Worm (Caenorhabditis elegans) whole organism, late embryonic: ENCODE results near the gene F56B3.2.
A peak's percentile ranks its signal among the peaks of the same experiment; 100 is the strongest.

Experiments used
- C08G9.2 ChIP-seq: sonication (generic microtip); optimal IDR thresholded peaks from 2 replicates; lab custom pipeline; 2016; ENCODE audit warnings: mild to moderate bottlenecking, missing genetic modification characterization, moderate library complexity, missing compliant biosample characterization
- C38D4.7 ChIP-seq: fragments of 200-800 bp; sonication (Bioruptor generic); optimal IDR thresholded peaks from 2 replicates; lab custom pipeline; 2018; ENCODE audit warnings: mild to moderate bottlenecking, missing genetic modification characterization, moderate library complexity, missing compliant biosample characterization
- F13H6.1 ChIP-seq: sonication (generic microtip); optimal IDR thresholded peaks from 2 replicates; lab custom pipeline; 2016; ENCODE audit warnings: missing genetic modification characterization, missing compliant biosample characterization
- K09A11.1 ChIP-seq: sonication (generic microtip); optimal IDR thresholded peaks from 2 replicates; lab custom pipeline; 2017; ENCODE audit warnings: antibody characterized with exemption, mild to moderate bottlenecking, missing genetic modification characterization, missing compliant biosample characterization; ENCODE audit not compliant: insufficient read depth
- T23F11.4 ChIP-seq: fragments of 200-800 bp; sonication (Bioruptor generic); optimal IDR thresholded peaks from 2 replicates; lab custom pipeline; 2018; ENCODE audit warnings: mild to moderate bottlenecking, missing genetic modification characterization, missing compliant biosample characterization
- ceh-18 ChIP-seq: sonication (generic microtip); optimal IDR thresholded peaks from 2 replicates; lab custom pipeline; 2016; ENCODE audit warnings: missing genetic modification characterization, missing compliant biosample characterization
- ceh-19 ChIP-seq: fragments of 200-800 bp; sonication (Bioruptor generic); optimal IDR thresholded peaks from 2 replicates; lab custom pipeline; 2018; ENCODE audit warnings: mild to moderate bottlenecking, missing genetic modification characterization, missing compliant biosample characterization
- ceh-2 ChIP-seq: sonication (generic microtip); optimal IDR thresholded peaks from 2 replicates; lab custom pipeline; 2016; ENCODE audit warnings: missing genotype, missing genetic modification characterization, missing compliant biosample characterization
- ceh-22 ChIP-seq: sonication (generic microtip); optimal IDR thresholded peaks from 2 replicates; lab custom pipeline; 2017; ENCODE audit warnings: missing biosample characterization, missing genetic modification characterization
- ceh-45 ChIP-seq: fragments of 200-800 bp; sonication (Bioruptor generic); IDR thresholded peaks from 2 replicates; pipeline ENCODE4 v1.3.6; 2022; ENCODE audit warnings: missing genetic modification reagents, missing genetic modification characterization, missing compliant biosample characterization
- ceh-48 ChIP-seq: sonication (generic microtip); optimal IDR thresholded peaks from 2 replicates; lab custom pipeline; 2016; ENCODE audit warnings: missing genetic modification characterization, inconsistent platforms, missing compliant biosample characterization
- ceh-6 ChIP-seq: fragments of 200-800 bp; sonication (Bioruptor generic); optimal IDR thresholded peaks from 2 replicates; lab custom pipeline; 2018; ENCODE audit warnings: mild to moderate bottlenecking, missing genetic modification characterization, missing compliant biosample characterization
- elt-2 ChIP-seq: sonication (generic microtip); optimal IDR thresholded peaks from 2 replicates; lab custom pipeline; 2016; ENCODE audit warnings: missing genetic modification reagents, missing genetic modification characterization, missing compliant biosample characterization
- elt-4 ChIP-seq: sonication (generic microtip); optimal IDR thresholded peaks from 2 replicates; lab custom pipeline; 2016; ENCODE audit warnings: missing genetic modification characterization, missing compliant biosample characterization
- ets-4 ChIP-seq: sonication (generic microtip); optimal IDR thresholded peaks from 2 replicates; lab custom pipeline; 2016; ENCODE audit warnings: missing genetic modification characterization, missing compliant biosample characterization
- fax-1 ChIP-seq: sonication (generic microtip); optimal IDR thresholded peaks from 2 replicates; lab custom pipeline; 2016; ENCODE audit warnings: missing genotype, missing genetic modification characterization, missing compliant biosample characterization
- fkh-6 ChIP-seq: sonication (generic microtip); optimal IDR thresholded peaks from 2 replicates; lab custom pipeline; 2016; ENCODE audit warnings: missing genetic modification characterization, missing compliant biosample characterization
- gmeb-2 ChIP-seq: sonication (generic microtip); optimal IDR thresholded peaks from 2 replicates; lab custom pipeline; 2016; ENCODE audit warnings: missing genetic modification characterization, inconsistent platforms, missing compliant biosample characterization
- hlh-13 ChIP-seq: fragments of 200-800 bp; sonication (Bioruptor generic); optimal IDR thresholded peaks from 2 replicates; lab custom pipeline; 2018; ENCODE audit warnings: mild to moderate bottlenecking, missing genetic modification characterization, missing compliant biosample characterization
- hlh-15 ChIP-seq: sonication (generic microtip); optimal IDR thresholded peaks from 2 replicates; lab custom pipeline; 2016; ENCODE audit warnings: missing genetic modification characterization, missing compliant biosample characterization
- hlh-30 ChIP-seq: sonication (generic microtip); optimal IDR thresholded peaks from 2 replicates; lab custom pipeline; 2017; ENCODE audit warnings: antibody characterized with exemption, missing genetic modification characterization, missing compliant biosample characterization; ENCODE audit not compliant: insufficient read depth
- hlh-6 ChIP-seq: sonication (generic microtip); optimal IDR thresholded peaks from 2 replicates; lab custom pipeline; 2016; ENCODE audit warnings: missing genotype, missing genetic modification characterization, missing compliant biosample characterization
- hlh-8 ChIP-seq: sonication (generic microtip); optimal IDR thresholded peaks from 2 replicates; lab custom pipeline; 2016; ENCODE audit warnings: missing genotype, missing genetic modification characterization, missing compliant biosample characterization
- lim-6 ChIP-seq: sonication (generic microtip); optimal IDR thresholded peaks from 2 replicates; lab custom pipeline; 2016; ENCODE audit warnings: missing genetic modification characterization, missing compliant biosample characterization
- lin-11 ChIP-seq: fragments of 200-800 bp; sonication (Bioruptor generic); optimal IDR thresholded peaks from 2 replicates; lab custom pipeline; 2018; ENCODE audit warnings: mild to moderate bottlenecking, missing genetic modification characterization, missing compliant biosample characterization
- madf-2 ChIP-seq: sonication (generic microtip); optimal IDR thresholded peaks from 2 replicates; lab custom pipeline; 2017; ENCODE audit warnings: missing genetic modification characterization, missing compliant biosample characterization
- mec-3 ChIP-seq: sonication (generic microtip); optimal IDR thresholded peaks from 2 replicates; lab custom pipeline; 2016; ENCODE audit warnings: borderline replicate concordance, missing genetic modification characterization, missing compliant biosample characterization
- nfya-1 ChIP-seq: sonication (generic microtip); optimal IDR thresholded peaks from 2 replicates; lab custom pipeline; 2017; ENCODE audit warnings: missing genetic modification characterization, mild to moderate bottlenecking, missing compliant biosample characterization, antibody characterized with exemption, moderate library complexity
- nhr-232 ChIP-seq: sonication (generic microtip); optimal IDR thresholded peaks from 2 replicates; lab custom pipeline; 2016; ENCODE audit warnings: missing genetic modification characterization, missing compliant biosample characterization
- npax-4 ChIP-seq: sonication (generic microtip); optimal IDR thresholded peaks from 2 replicates; lab custom pipeline; 2016; ENCODE audit warnings: missing genetic modification characterization, missing compliant biosample characterization
- odd-2 ChIP-seq: sonication (generic microtip); optimal IDR thresholded peaks from 2 replicates; lab custom pipeline; 2017; ENCODE audit warnings: antibody characterized with exemption, mild to moderate bottlenecking, missing genetic modification characterization, missing compliant biosample characterization
- pat-9 ChIP-seq: fragments of 200-800 bp; sonication (Bioruptor generic); optimal IDR thresholded peaks from 2 replicates; lab custom pipeline; 2018; ENCODE audit warnings: mild to moderate bottlenecking, missing genetic modification characterization, moderate library complexity, missing compliant biosample characterization
- pax-1 ChIP-seq: fragments of 150-350 bp; optimal IDR thresholded peaks from 2 replicates; lab custom pipeline; 2014; ENCODE audit warnings: missing biosample characterization, missing genetic modification characterization
- pha-2 ChIP-seq: sonication (generic microtip); optimal IDR thresholded peaks from 2 replicates; lab custom pipeline; 2017; ENCODE audit warnings: mild to moderate bottlenecking, missing genetic modification characterization, missing compliant biosample characterization
- pha-4 ChIP-seq: fragments of 150-350 bp; optimal IDR thresholded peaks from 2 replicates; lab custom pipeline; 2018; ENCODE audit warnings: missing biosample characterization, missing genetic modification reagents, missing genetic modification characterization
- sdc-2 ChIP-seq: sonication (generic microtip); optimal IDR thresholded peaks from 2 replicates; lab custom pipeline; 2016; ENCODE audit warnings: missing genotype, missing genetic modification characterization, missing compliant biosample characterization
- sox-4 ChIP-seq: sonication (generic microtip); optimal IDR thresholded peaks from 2 replicates; lab custom pipeline; 2017; ENCODE audit warnings: mild to moderate bottlenecking, missing genetic modification characterization, inconsistent platforms, missing compliant biosample characterization
- syd-9 ChIP-seq: sonication (generic microtip); optimal IDR thresholded peaks from 2 replicates; lab custom pipeline; 2016; ENCODE audit warnings: mild to moderate bottlenecking, missing genetic modification characterization, moderate library complexity, missing compliant biosample characterization
- tbx-7 ChIP-seq: sonication (generic microtip); optimal IDR thresholded peaks from 2 replicates; lab custom pipeline; 2016; ENCODE audit warnings: missing genotype, missing genetic modification characterization, missing compliant biosample characterization
- ttx-3 ChIP-seq: sonication (generic microtip); optimal IDR thresholded peaks from 2 replicates; lab custom pipeline; 2016; ENCODE audit warnings: missing genetic modification reagents, missing genetic modification characterization, missing compliant biosample characterization
- unc-3 ChIP-seq, 2 experiments: fragments of 200-800 bp in 1 of 2; sonication (Bioruptor generic) in 1 of 2; sonication (generic microtip) in 1 of 2; conservative IDR thresholded peaks in 1 of 2; optimal IDR thresholded peaks in 1 of 2; 2 replicates each; pipeline versions ENCODE4 v1.3.6 to Lab custom; 2016 to 2022; ENCODE audit warnings: missing compliant biosample characterization in 2 of 2, missing genetic modification characterization in 2 of 2, missing genetic modification reagents in 1 of 2
- unc-42 ChIP-seq: sonication (generic microtip); optimal IDR thresholded peaks from 2 replicates; lab custom pipeline; 2016; ENCODE audit warnings: missing genotype, missing genetic modification characterization, missing compliant biosample characterization
- unc-55 ChIP-seq: sonication (generic microtip); optimal IDR thresholded peaks from 2 replicates; lab custom pipeline; 2017; ENCODE audit warnings: missing biosample characterization, missing genetic modification reagents, missing genetic modification characterization
- unc-86 ChIP-seq: sonication (generic microtip); optimal IDR thresholded peaks from 2 replicates; lab custom pipeline; 2016; ENCODE audit warnings: missing genetic modification characterization, missing compliant biosample characterization
- ztf-16 ChIP-seq: sonication (generic microtip); optimal IDR thresholded peaks from 2 replicates; lab custom pipeline; 2017; ENCODE audit warnings: missing genetic modification characterization, missing compliant biosample characterization

Gene F56B3.2

ce11 chrIV:801162-801561 lies 32.8 kb upstream of the F56B3.2 start:
- TF ChIP-seq ztf-16 (tag; lab: Kevin White, UChicago) (no peak), mec-3 (tag; lab: Kevin White, UChicago) (no peak), tbx-7 (tag; lab: Kevin White, UChicago) (no peak), pha-2 (no peak), unc-86 (no peak), npax-4 (tag; lab: Kevin White, UChicago) (no peak), odd-2 (no peak), gmeb-2 (tag; lab: Kevin White, UChicago) (no peak), lim-6 (tag; lab: Kevin White, UChicago) (no peak), ttx-3 (tag; lab: Kevin White, UChicago) (no peak), ceh-48 (tag; lab: Kevin White, UChicago) (no peak), pha-4 (no peak), syd-9 (tag; lab: Kevin White, UChicago) (no peak), unc-3 (GFP tag; conservative IDR thresholded peaks at IDR 0.05; lab: Robert Waterston, UW) (no peak), unc-3 (tag; optimal IDR thresholded peaks at IDR 0.05; lab: Kevin White, UChicago) (no peak), C38D4.7 (GFP tag; lab: Kevin White, UChicago) (no peak), sdc-2 (no peak), hlh-8 (tag; lab: Kevin White, UChicago) (no peak)

DNA sequence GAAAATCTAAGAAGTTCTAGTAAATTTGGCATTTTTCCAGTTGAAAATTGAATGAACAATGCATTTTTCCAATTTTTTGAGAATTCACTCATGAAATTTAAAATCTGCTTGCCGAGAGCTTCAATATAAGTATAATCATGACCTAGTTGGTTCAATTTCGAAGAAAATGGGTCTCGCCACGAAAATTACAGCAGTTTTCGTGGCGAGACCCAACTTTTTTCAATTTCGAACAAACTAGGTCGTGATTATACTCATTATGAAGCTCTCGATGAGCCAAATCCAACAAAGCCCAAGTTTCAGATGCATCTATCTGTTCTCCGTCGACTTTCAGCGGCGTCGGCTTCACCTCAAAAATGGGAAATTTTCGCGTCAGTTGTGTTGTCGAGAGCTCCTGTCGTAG lies 32.1 kb upstream of the F56B3.2 start, which contains the start of gene mrpl-46:
Gene mrpl-46 (plus strand): TSS at position 301 of the 400 bp plus-strand sequence.
- TF ChIP-seq mec-3 (tag; lab: Kevin White, UChicago) (no peak), elt-2 (tag; lab: Kevin White, UChicago) (no peak), T23F11.4 (no peak), F13H6.1 (tag; lab: Kevin White, UChicago) (no peak), lin-11 (no peak), fax-1 (tag; lab: Kevin White, UChicago) (no peak), nhr-232 (tag; lab: Kevin White, UChicago) (no peak), ceh-48 (tag; lab: Kevin White, UChicago) (no peak), pat-9 (no peak), K09A11.1 (tag; lab: Kevin White, UChicago) (no peak), tbx-7 (tag; lab: Kevin White, UChicago) (no peak), hlh-8 (tag; lab: Kevin White, UChicago) (no peak), hlh-30 (tag; lab: Kevin White, UChicago) (no peak), ceh-6 (no peak)

- TF ChIP-seq gmeb-2 (tag; lab: Kevin White, UChicago) (peak; percentile 0), ets-4 (tag; lab: Kevin White, UChicago) (peak; percentile 86), ceh-22 (tag; lab: Kevin White, UChicago) (no peak), nfya-1 (tag; lab: Kevin White, UChicago) (peak; percentile 7), hlh-30 (tag; lab: Kevin White, UChicago) (no peak), hlh-15 (tag; lab: Kevin White, UChicago) (peak; percentile 65), pha-4 (no peak), sdc-2 (no peak), ceh-19 (peak; percentile 78), ceh-18 (tag; lab: Kevin White, UChicago) (peak; percentile 13), unc-42 (peak; percentile 87), ceh-2 (tag; lab: Kevin White, UChicago) (peak; percentile 88), K09A11.1 (tag; lab: Kevin White, UChicago) (no peak), fkh-6 (tag; lab: Kevin White, UChicago) (peak; percentile 61), pax-1 (tag; lab: Kevin White, UChicago) (no peak), syd-9 (tag; lab: Kevin White, UChicago) (no peak), hlh-6 (tag; lab: Kevin White, UChicago) (no peak), sox-4 (no peak), hlh-8 (tag; lab: Kevin White, UChicago) (peak; percentile 94), madf-2 (tag; lab: Kevin White, UChicago) (no peak), ztf-16 (tag; lab: Kevin White, UChicago) (peak; percentile 60), pha-2 (peak; percentile 72), C08G9.2 (tag; lab: Kevin White, UChicago) (peak; percentile 85), tbx-7 (tag; lab: Kevin White, UChicago) (peak; percentile 78), hlh-13 (no peak), nhr-232 (tag; lab: Kevin White, UChicago) (no peak), ceh-45 (GFP tag; lab: Robert Waterston, UW) (no peak), unc-55 (GFP tag; lab: Kevin White, UChicago) (no peak), pat-9 (no peak), elt-4 (tag; lab: Kevin White, UChicago) (no peak), odd-2 (no peak)
These were observed 28.2 kb upstream of the F56B3.2 start, which contains the start of the genes F56B3.11 and ech-5 for ce11 chrIV:796521-797073. Gene F56B3.11 (minus strand): TSS chrIV:796571. Gene ech-5 (plus strand): TSS chrIV:797023.
